Worm (Caenorhabditis elegans) whole organism, late embryonic: ENCODE results near the gene gst-31.
A peak's percentile ranks its signal among the peaks of the same experiment; 100 is the strongest.

ENCODE experiments used
- C08G9.2 ChIP-seq: sonication (generic microtip); optimal IDR thresholded peaks from 2 replicates; lab custom pipeline; 2016; ENCODE audit warnings: mild to moderate bottlenecking, missing genetic modification characterization, moderate library complexity, missing compliant biosample characterization
- C38D4.7 ChIP-seq: fragments of 200-800 bp; sonication (Bioruptor generic); optimal IDR thresholded peaks from 2 replicates; lab custom pipeline; 2018; ENCODE audit warnings: mild to moderate bottlenecking, missing genetic modification characterization, moderate library complexity, missing compliant biosample characterization
- F13H6.1 ChIP-seq: sonication (generic microtip); optimal IDR thresholded peaks from 2 replicates; lab custom pipeline; 2016; ENCODE audit warnings: missing genetic modification characterization, missing compliant biosample characterization
- K02D7.2 ChIP-seq: sonication (generic microtip); optimal IDR thresholded peaks from 2 replicates; lab custom pipeline; 2017; ENCODE audit warnings: mild to moderate bottlenecking, missing genetic modification characterization, missing compliant biosample characterization
- T23F11.4 ChIP-seq: fragments of 200-800 bp; sonication (Bioruptor generic); optimal IDR thresholded peaks from 2 replicates; lab custom pipeline; 2018; ENCODE audit warnings: mild to moderate bottlenecking, missing genetic modification characterization, missing compliant biosample characterization
- Y22D7AL.16 ChIP-seq: sonication (generic microtip); optimal IDR thresholded peaks from 2 replicates; lab custom pipeline; 2016; ENCODE audit warnings: missing genetic modification characterization, missing compliant biosample characterization
- ahr-1 ChIP-seq: sonication (generic microtip); optimal IDR thresholded peaks from 2 replicates; lab custom pipeline; 2016; ENCODE audit warnings: missing genetic modification characterization, missing compliant biosample characterization
- ceh-18 ChIP-seq: sonication (generic microtip); optimal IDR thresholded peaks from 2 replicates; lab custom pipeline; 2016; ENCODE audit warnings: missing genetic modification characterization, missing compliant biosample characterization
- ceh-2 ChIP-seq: sonication (generic microtip); optimal IDR thresholded peaks from 2 replicates; lab custom pipeline; 2016; ENCODE audit warnings: missing genotype, missing genetic modification characterization, missing compliant biosample characterization
- ceh-22 ChIP-seq: sonication (generic microtip); optimal IDR thresholded peaks from 2 replicates; lab custom pipeline; 2017; ENCODE audit warnings: missing biosample characterization, missing genetic modification characterization
- ceh-31 ChIP-seq: sonication (generic microtip); optimal IDR thresholded peaks from 2 replicates; lab custom pipeline; 2016; ENCODE audit warnings: missing genetic modification characterization, missing compliant biosample characterization
- ceh-34 ChIP-seq: sonication (generic microtip); optimal IDR thresholded peaks from 2 replicates; lab custom pipeline; 2016; ENCODE audit warnings: mild to moderate bottlenecking, missing genetic modification characterization, missing compliant biosample characterization
- ceh-45 ChIP-seq: fragments of 200-800 bp; sonication (Bioruptor generic); IDR thresholded peaks from 2 replicates; pipeline ENCODE4 v1.3.6; 2022; ENCODE audit warnings: missing genetic modification reagents, missing genetic modification characterization, missing compliant biosample characterization
- ceh-9 ChIP-seq: sonication (generic microtip); optimal IDR thresholded peaks from 2 replicates; lab custom pipeline; 2016; ENCODE audit warnings: mild to moderate bottlenecking, missing genetic modification characterization, inconsistent platforms, missing compliant biosample characterization
- dve-1 ChIP-seq: sonication (generic microtip); optimal IDR thresholded peaks from 2 replicates; lab custom pipeline; 2017; ENCODE audit warnings: antibody characterized with exemption, mild to moderate bottlenecking, missing genetic modification characterization, missing compliant biosample characterization
- elt-2 ChIP-seq: sonication (generic microtip); optimal IDR thresholded peaks from 2 replicates; lab custom pipeline; 2016; ENCODE audit warnings: missing genetic modification reagents, missing genetic modification characterization, missing compliant biosample characterization
- elt-4 ChIP-seq: sonication (generic microtip); optimal IDR thresholded peaks from 2 replicates; lab custom pipeline; 2016; ENCODE audit warnings: missing genetic modification characterization, missing compliant biosample characterization
- ets-4 ChIP-seq: sonication (generic microtip); optimal IDR thresholded peaks from 2 replicates; lab custom pipeline; 2016; ENCODE audit warnings: missing genetic modification characterization, missing compliant biosample characterization
- gmeb-2 ChIP-seq: sonication (generic microtip); optimal IDR thresholded peaks from 2 replicates; lab custom pipeline; 2016; ENCODE audit warnings: missing genetic modification characterization, inconsistent platforms, missing compliant biosample characterization
- hlh-30 ChIP-seq: sonication (generic microtip); optimal IDR thresholded peaks from 2 replicates; lab custom pipeline; 2017; ENCODE audit warnings: antibody characterized with exemption, missing genetic modification characterization, missing compliant biosample characterization; ENCODE audit not compliant: insufficient read depth
- hlh-8 ChIP-seq: sonication (generic microtip); optimal IDR thresholded peaks from 2 replicates; lab custom pipeline; 2016; ENCODE audit warnings: missing genotype, missing genetic modification characterization, missing compliant biosample characterization
- lin-11 ChIP-seq: fragments of 200-800 bp; sonication (Bioruptor generic); optimal IDR thresholded peaks from 2 replicates; lab custom pipeline; 2018; ENCODE audit warnings: mild to moderate bottlenecking, missing genetic modification characterization, missing compliant biosample characterization
- madf-2 ChIP-seq: sonication (generic microtip); optimal IDR thresholded peaks from 2 replicates; lab custom pipeline; 2017; ENCODE audit warnings: missing genetic modification characterization, missing compliant biosample characterization
- nfya-1 ChIP-seq: sonication (generic microtip); optimal IDR thresholded peaks from 2 replicates; lab custom pipeline; 2017; ENCODE audit warnings: missing genetic modification characterization, mild to moderate bottlenecking, missing compliant biosample characterization, antibody characterized with exemption, moderate library complexity
- pax-1 ChIP-seq: fragments of 150-350 bp; optimal IDR thresholded peaks from 2 replicates; lab custom pipeline; 2014; ENCODE audit warnings: missing biosample characterization, missing genetic modification characterization
- pha-2 ChIP-seq: sonication (generic microtip); optimal IDR thresholded peaks from 2 replicates; lab custom pipeline; 2017; ENCODE audit warnings: mild to moderate bottlenecking, missing genetic modification characterization, missing compliant biosample characterization
- pqm-1 ChIP-seq: sonication (generic microtip); optimal IDR thresholded peaks from 2 replicates; lab custom pipeline; 2016; ENCODE audit warnings: missing genetic modification characterization, missing compliant biosample characterization
- pros-1 ChIP-seq: fragments of 150-350 bp; optimal IDR thresholded peaks from 2 replicates; lab custom pipeline; 2014; ENCODE audit warnings: missing biosample characterization, missing genetic modification reagents, missing genetic modification characterization
- rnt-1 ChIP-seq: sonication (generic microtip); optimal IDR thresholded peaks from 2 replicates; lab custom pipeline; 2016; ENCODE audit warnings: missing genetic modification characterization, missing compliant biosample characterization
- sox-4 ChIP-seq: sonication (generic microtip); optimal IDR thresholded peaks from 2 replicates; lab custom pipeline; 2017; ENCODE audit warnings: mild to moderate bottlenecking, missing genetic modification characterization, inconsistent platforms, missing compliant biosample characterization
- syd-9 ChIP-seq: sonication (generic microtip); optimal IDR thresholded peaks from 2 replicates; lab custom pipeline; 2016; ENCODE audit warnings: mild to moderate bottlenecking, missing genetic modification characterization, moderate library complexity, missing compliant biosample characterization
- tbx-2 ChIP-seq: sonication (generic microtip); optimal IDR thresholded peaks from 2 replicates; lab custom pipeline; 2016; ENCODE audit warnings: missing genetic modification characterization, missing compliant biosample characterization
- tbx-7 ChIP-seq: sonication (generic microtip); optimal IDR thresholded peaks from 2 replicates; lab custom pipeline; 2016; ENCODE audit warnings: missing genotype, missing genetic modification characterization, missing compliant biosample characterization
- ttx-3 ChIP-seq: sonication (generic microtip); optimal IDR thresholded peaks from 2 replicates; lab custom pipeline; 2016; ENCODE audit warnings: missing genetic modification reagents, missing genetic modification characterization, missing compliant biosample characterization
- unc-42 ChIP-seq: sonication (generic microtip); optimal IDR thresholded peaks from 2 replicates; lab custom pipeline; 2016; ENCODE audit warnings: missing genotype, missing genetic modification characterization, missing compliant biosample characterization
- ztf-16 ChIP-seq: sonication (generic microtip); optimal IDR thresholded peaks from 2 replicates; lab custom pipeline; 2017; ENCODE audit warnings: missing genetic modification characterization, missing compliant biosample characterization

The gst-31 gene

ce11 chrII:15217949-15218348 is 43.2 kb upstream of the gst-31 start:
- no peak for TF ChIP-seq pqm-1 (tag; lab: Kevin White, UChicago)
- TF ChIP-seq rnt-1 (tag; lab: Kevin White, UChicago), result peak; percentile 51
- TF ChIP-seq C38D4.7 (GFP tag; lab: Kevin White, UChicago), result peak; percentile 22
- peak; percentile 22 for TF ChIP-seq madf-2
- TF ChIP-seq F13H6.1 (tag; lab: Kevin White, UChicago), result peak; percentile 11
- TF ChIP-seq C08G9.2 (tag; lab: Kevin White, UChicago), result no peak
- no peak for TF ChIP-seq ahr-1 (tag; lab: Kevin White, UChicago)
- no peak for TF ChIP-seq ztf-16 (tag; lab: Kevin White, UChicago)
- TF ChIP-seq elt-2, result no peak
- TF ChIP-seq ceh-2 (tag; lab: Kevin White, UChicago), result no peak
- TF ChIP-seq sox-4, result no peak
- TF ChIP-seq hlh-30 (tag; lab: Kevin White, UChicago), result no peak
- no peak for TF ChIP-seq K02D7.2
- peak; percentile 13 for TF ChIP-seq T23F11.4 (GFP tag; lab: Kevin White, UChicago)
- no peak for TF ChIP-seq hlh-8 (tag; lab: Kevin White, UChicago)
- peak; percentile 28 for TF ChIP-seq gmeb-2 (tag; lab: Kevin White, UChicago)
- peak; percentile 24 for TF ChIP-seq ets-4 (tag; lab: Kevin White, UChicago)
- TF ChIP-seq dve-1 (tag; lab: Kevin White, UChicago), result peak; percentile 22
- TF ChIP-seq unc-42 (tag; lab: Kevin White, UChicago), result no peak
- no peak for TF ChIP-seq tbx-2 (tag; lab: Kevin White, UChicago)
- no peak for TF ChIP-seq ttx-3
- no peak for TF ChIP-seq lin-11 (tag; lab: Kevin White, UChicago)
- peak; percentile 27 for TF ChIP-seq ceh-31 (tag; lab: Kevin White, UChicago)
- no peak for TF ChIP-seq pros-1 (tag; lab: Kevin White, UChicago)
- no peak for TF ChIP-seq pax-1 (tag; lab: Kevin White, UChicago)
- no peak for TF ChIP-seq Y22D7AL.16 (tag; lab: Kevin White, UChicago)
- peak; percentile 15 for TF ChIP-seq ceh-34 (tag; lab: Kevin White, UChicago)
- TF ChIP-seq nfya-1, result peak; percentile 7
- no peak for TF ChIP-seq tbx-7 (tag; lab: Kevin White, UChicago)

DNA sequence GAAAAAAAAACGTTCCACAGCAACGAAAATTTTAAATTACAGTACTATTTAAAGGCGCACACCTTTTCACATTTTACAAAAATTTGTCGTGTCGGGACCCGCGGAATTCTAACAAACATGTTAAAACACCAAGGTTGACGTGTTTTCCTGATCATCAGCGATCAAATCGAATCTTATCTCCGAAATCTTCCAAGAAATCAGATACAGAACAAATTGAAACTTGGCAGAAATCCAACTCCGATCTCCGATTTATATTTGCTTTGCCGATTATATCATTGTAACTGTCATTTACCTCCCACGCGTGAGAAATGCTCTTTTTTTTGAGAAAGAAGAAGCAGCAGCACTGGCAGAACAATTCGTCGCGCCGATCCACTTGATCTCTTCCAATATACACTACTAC is 39.0 kb upstream of the gst-31 start:
- TF ChIP-seq ceh-22 (tag; lab: Kevin White, UChicago) (no peak), rnt-1 (tag; lab: Kevin White, UChicago) (peak; percentile 11), ceh-9 (tag; lab: Kevin White, UChicago) (no peak), pha-2 (tag; lab: Kevin White, UChicago) (no peak), tbx-7 (tag; lab: Kevin White, UChicago) (no peak)

- peak; percentile 29 for TF ChIP-seq hlh-30 (tag; lab: Kevin White, UChicago)
- TF ChIP-seq ttx-3, result no peak
- peak; percentile 14 for TF ChIP-seq ceh-18 (tag; lab: Kevin White, UChicago)
Measured at ce11 chrII:15212260-15212914, 37.6 kb upstream of the gst-31 start.

- no peak for TF ChIP-seq ceh-45 (GFP tag; lab: Robert Waterston, UW)
- TF ChIP-seq hlh-30 (tag; lab: Kevin White, UChicago), result peak; percentile 52
- TF ChIP-seq, all 69 proteins: peak for 1
Measured at ce11 chrII:15209309-15209708, 34.5 kb upstream of the gst-31 start.

DNA sequence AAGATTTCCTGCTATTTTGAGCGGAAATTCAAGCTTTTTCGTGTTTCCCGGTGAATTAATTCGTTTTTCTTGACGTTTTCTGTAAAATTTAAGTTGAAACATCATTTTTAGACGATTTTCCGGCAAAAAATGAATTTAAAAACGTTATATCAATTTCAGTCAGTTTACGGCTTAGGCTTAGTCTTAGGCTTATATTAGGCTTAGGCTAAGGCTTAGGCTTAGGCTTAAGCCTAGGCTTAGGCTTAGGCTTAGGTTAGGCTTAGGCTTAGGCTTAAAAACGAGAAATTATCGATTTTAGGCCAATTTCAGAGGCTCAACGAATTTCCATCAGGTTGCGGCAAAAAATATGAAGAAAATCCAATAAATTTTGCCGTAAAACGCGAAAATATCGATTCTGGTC is 34.1 kb upstream of the gst-31 start:
- TF ChIP-seq syd-9 (no peak), C38D4.7 (GFP tag; lab: Kevin White, UChicago) (no peak), ztf-16 (tag; lab: Kevin White, UChicago) (no peak), elt-4 (tag; lab: Kevin White, UChicago) (no peak), ceh-2 (tag; lab: Kevin White, UChicago) (no peak), ttx-3 (no peak)
